Worm (Caenorhabditis elegans) whole organism, L1 larva: Measurements from ENCODE around the gene lrch-1.

Experiments used
- C04F5.9 ChIP-seq: sonication (generic microtip); optimal IDR thresholded peaks from 2 replicates; lab custom pipeline; 2016; ENCODE audit warnings: missing genetic modification characterization, missing compliant biosample characterization
- C34B4.2 ChIP-seq: sonication (generic microtip); optimal IDR thresholded peaks from 2 replicates; lab custom pipeline; 2017; ENCODE audit warnings: mild to moderate bottlenecking, missing genetic modification characterization, missing compliant biosample characterization
- Y116A8C.19 ChIP-seq: sonication (generic microtip); optimal IDR thresholded peaks from 2 replicates; lab custom pipeline; 2016; ENCODE audit warnings: missing compliant biosample characterization, missing genetic modification characterization, borderline replicate concordance
- aha-1 ChIP-seq: fragments of 150-350 bp; optimal IDR thresholded peaks from 2 replicates; lab custom pipeline; 2014; ENCODE audit warnings: missing biosample characterization, missing genetic modification characterization
- alr-1 ChIP-seq: fragments of 200-800 bp; sonication (Bioruptor generic); optimal IDR thresholded peaks from 2 replicates; lab custom pipeline; 2018; ENCODE audit warnings: borderline replicate concordance, mild to moderate bottlenecking, missing genetic modification characterization, missing compliant biosample characterization
- aly-2 ChIP-seq: fragments of 150-350 bp; optimal IDR thresholded peaks from 2 replicates; lab custom pipeline; 2014; ENCODE audit warnings: missing biosample characterization, missing genetic modification characterization
- blmp-1 ChIP-seq: fragments of 150-350 bp; optimal IDR thresholded peaks from 2 replicates; lab custom pipeline; 2014; ENCODE audit warnings: missing biosample characterization, missing genetic modification characterization
- ceh-63 ChIP-seq: fragments of 200-800 bp; sonication (Bioruptor generic); optimal IDR thresholded peaks from 2 replicates; lab custom pipeline; 2018; ENCODE audit warnings: mild to moderate bottlenecking, missing genetic modification characterization, missing compliant biosample characterization
- ceh-82 ChIP-seq, 3 experiments: fragments of 150-350 bp in 1 of 3; sonication (generic microtip) in 2 of 3; optimal IDR thresholded peaks; 2 replicates each; lab custom pipeline; 2014 to 2017; ENCODE audit warnings: missing biosample characterization in 3 of 3, missing genetic modification characterization in 3 of 3
- ceh-88 ChIP-seq: fragments of 200-800 bp; sonication (Bioruptor generic); IDR thresholded peaks from 2 replicates; pipeline ENCODE4 v1.3.6; 2022; ENCODE audit warnings: missing genetic modification characterization, missing compliant biosample characterization
- dsc-1 ChIP-seq: sonication (generic microtip); optimal IDR thresholded peaks from 2 replicates; lab custom pipeline; 2016; ENCODE audit warnings: mild to moderate bottlenecking, missing genetic modification characterization, missing compliant biosample characterization
- efl-3 ChIP-seq: fragments of 200-800 bp; sonication (Bioruptor generic); optimal IDR thresholded peaks from 2 replicates; lab custom pipeline; 2018; ENCODE audit warnings: mild to moderate bottlenecking, missing genetic modification characterization, missing compliant biosample characterization
- egl-13 ChIP-seq: sonication (generic microtip); optimal IDR thresholded peaks from 2 replicates; lab custom pipeline; 2016; ENCODE audit warnings: missing genotype, missing genetic modification reagents, missing genetic modification characterization, missing compliant biosample characterization
- egl-27 ChIP-seq, 2 experiments: fragments of 150-350 bp in 1 of 2; sonication (generic microtip); optimal IDR thresholded peaks; 3 replicates each; lab custom pipeline; 2017 to 2018; ENCODE audit warnings: missing biosample characterization in 2 of 2, missing genetic modification characterization in 2 of 2, missing genetic modification reagents in 2 of 2
- elt-2 ChIP-seq: sonication (generic microtip); optimal IDR thresholded peaks from 2 replicates; lab custom pipeline; 2016; ENCODE audit warnings: missing genetic modification characterization, mild to moderate bottlenecking, inconsistent platforms, missing compliant biosample characterization, missing genetic modification reagents
- fkh-4 ChIP-seq: sonication (generic microtip); optimal IDR thresholded peaks from 2 replicates; lab custom pipeline; 2016; ENCODE audit warnings: missing compliant biosample characterization, missing genetic modification characterization, borderline replicate concordance
- fkh-8 ChIP-seq: sonication (generic microtip); optimal IDR thresholded peaks from 2 replicates; lab custom pipeline; 2016; ENCODE audit warnings: mild to moderate bottlenecking, missing genetic modification characterization, missing compliant biosample characterization
- fos-1 ChIP-seq: fragments of 150-350 bp; optimal IDR thresholded peaks from 2 replicates; lab custom pipeline; 2014; ENCODE audit warnings: missing biosample characterization, missing genetic modification characterization
- grh-1 ChIP-seq: fragments of 200-800 bp; sonication (Bioruptor generic); IDR thresholded peaks from 2 replicates; pipeline ENCODE4 v1.3.6; 2022; ENCODE audit warnings: missing genetic modification reagents, missing genetic modification characterization, missing compliant biosample characterization
- hlh-4 ChIP-seq: sonication (generic microtip); optimal IDR thresholded peaks from 2 replicates; lab custom pipeline; 2016; ENCODE audit warnings: mild to moderate bottlenecking, missing genetic modification characterization, missing compliant biosample characterization
- hpl-2 ChIP-seq: fragments of 150-350 bp; optimal IDR thresholded peaks from 2 replicates; lab custom pipeline; 2014; ENCODE audit warnings: missing biosample characterization, missing genetic modification reagents, missing genetic modification characterization
- irx-1 ChIP-seq: sonication (generic microtip); optimal IDR thresholded peaks from 2 replicates; lab custom pipeline; 2016; ENCODE audit warnings: missing genetic modification characterization, missing compliant biosample characterization
- isw-1 ChIP-seq: fragments of 200-800 bp; sonication (Bioruptor generic); IDR thresholded peaks from 2 replicates; pipeline ENCODE4 v1.3.6; 2022; ENCODE audit warnings: missing genetic modification characterization, missing compliant biosample characterization
- jun-1 ChIP-seq: fragments of 150-350 bp; optimal IDR thresholded peaks from 2 replicates; lab custom pipeline; 2014; ENCODE audit warnings: missing biosample characterization, missing genetic modification reagents, missing genetic modification characterization
- lin-13 ChIP-seq: fragments of 150-350 bp; optimal IDR thresholded peaks from 2 replicates; lab custom pipeline; 2014; ENCODE audit warnings: missing biosample characterization, missing genetic modification reagents, missing genetic modification characterization
- lin-14 ChIP-seq: fragments of 200-800 bp; sonication (Bioruptor generic); optimal IDR thresholded peaks from 2 replicates; lab custom pipeline; 2018; ENCODE audit warnings: mild to moderate bottlenecking, missing genetic modification characterization, moderate library complexity, missing compliant biosample characterization
- lin-15B ChIP-seq: fragments of 150-350 bp; sonication (generic microtip); optimal IDR thresholded peaks from 3 replicates; lab custom pipeline; 2014; ENCODE audit warnings: missing biosample characterization, missing genetic modification characterization
- lir-3 ChIP-seq: sonication (generic microtip); optimal IDR thresholded peaks from 2 replicates; lab custom pipeline; 2016; ENCODE audit warnings: mild to moderate bottlenecking, missing genetic modification characterization, moderate library complexity, missing compliant biosample characterization; ENCODE audit not compliant: poor library complexity
- mab-9 ChIP-seq: fragments of 200-800 bp; sonication (Bioruptor generic); IDR thresholded peaks from 2 replicates; pipeline ENCODE4 v1.3.6; 2022; ENCODE audit warnings: missing genetic modification reagents, missing genetic modification characterization, missing compliant biosample characterization
- mdl-1 ChIP-seq, 2 experiments: fragments of 150-350 bp; optimal IDR thresholded peaks; 2 replicates each; lab custom pipeline; 2014 to 2017; ENCODE audit warnings: missing biosample characterization in 2 of 2, missing genetic modification characterization in 2 of 2, inconsistent platforms in 1 of 2
- mef-2 ChIP-seq: fragments of 150-350 bp; optimal IDR thresholded peaks from 2 replicates; lab custom pipeline; 2014; ENCODE audit warnings: missing biosample characterization, missing genetic modification characterization
- nhr-11 ChIP-seq: fragments of 150-350 bp; optimal IDR thresholded peaks from 2 replicates; lab custom pipeline; 2014; ENCODE audit warnings: missing biosample characterization, missing genetic modification characterization
- nhr-19 ChIP-seq: fragments of 200-800 bp; sonication (Bioruptor generic); conservative IDR thresholded peaks from 2 replicates; pipeline ENCODE4 v1.3.6; 2022; ENCODE audit warnings: missing genetic modification characterization, missing compliant biosample characterization
- nhr-20 ChIP-seq: sonication (generic microtip); optimal IDR thresholded peaks from 2 replicates; lab custom pipeline; 2016; ENCODE audit warnings: mild to moderate bottlenecking, missing genetic modification characterization, missing compliant biosample characterization
- nhr-237 ChIP-seq: fragments of 150-350 bp; optimal IDR thresholded peaks from 2 replicates; lab custom pipeline; 2014; ENCODE audit warnings: missing biosample characterization, missing genetic modification characterization
- nhr-76 ChIP-seq: sonication (generic microtip); optimal IDR thresholded peaks from 2 replicates; lab custom pipeline; 2017; ENCODE audit warnings: missing biosample characterization, missing genetic modification characterization
- nhr-77 ChIP-seq: fragments of 150-350 bp; optimal IDR thresholded peaks from 2 replicates; lab custom pipeline; 2014; ENCODE audit warnings: missing biosample characterization, missing genetic modification characterization
- pag-3 ChIP-seq: sonication (generic microtip); optimal IDR thresholded peaks from 2 replicates; lab custom pipeline; 2017; ENCODE audit warnings: missing genetic modification characterization, mild to moderate bottlenecking, missing compliant biosample characterization, antibody characterized with exemption, borderline replicate concordance; ENCODE audit not compliant: insufficient read depth
- pax-3 ChIP-seq: fragments of 200-800 bp; sonication (Bioruptor generic); optimal IDR thresholded peaks from 2 replicates; lab custom pipeline; 2018; ENCODE audit warnings: mild to moderate bottlenecking, missing genetic modification characterization, moderate library complexity, missing compliant biosample characterization
- pqm-1 ChIP-seq: sonication (generic microtip); optimal IDR thresholded peaks from 3 replicates; lab custom pipeline; 2017; ENCODE audit warnings: missing biosample characterization, missing genetic modification characterization
- rnt-1 ChIP-seq: sonication (generic microtip); optimal IDR thresholded peaks from 2 replicates; lab custom pipeline; 2016; ENCODE audit warnings: mild to moderate bottlenecking, missing genetic modification characterization, moderate library complexity, missing compliant biosample characterization
- skn-1 ChIP-seq: fragments of 150-350 bp; optimal IDR thresholded peaks from 2 replicates; lab custom pipeline; 2014; ENCODE audit warnings: missing biosample characterization, missing genetic modification characterization
- snpc-4 ChIP-seq: fragments of 150-350 bp; optimal IDR thresholded peaks from 2 replicates; lab custom pipeline; 2014; ENCODE audit warnings: missing biosample characterization, missing genetic modification characterization
- snu-23 ChIP-seq: sonication (generic microtip); optimal IDR thresholded peaks from 2 replicates; lab custom pipeline; 2016; ENCODE audit warnings: missing genetic modification characterization, missing compliant biosample characterization
- sup-37 ChIP-seq: fragments of 200-800 bp; sonication (Bioruptor generic); optimal IDR thresholded peaks from 2 replicates; lab custom pipeline; 2018; ENCODE audit warnings: mild to moderate bottlenecking, missing genetic modification characterization, missing compliant biosample characterization
- swsn-7 ChIP-seq: sonication (generic microtip); optimal IDR thresholded peaks from 2 replicates; lab custom pipeline; 2016; ENCODE audit warnings: missing genetic modification characterization, missing compliant biosample characterization
- tbx-2 ChIP-seq: sonication (generic microtip); optimal IDR thresholded peaks from 2 replicates; lab custom pipeline; 2016; ENCODE audit warnings: missing genetic modification characterization, missing compliant biosample characterization
- tlp-1 ChIP-seq: fragments of 150-350 bp; optimal IDR thresholded peaks from 2 replicates; lab custom pipeline; 2014; ENCODE audit warnings: missing biosample characterization, missing genetic modification characterization
- unc-30 ChIP-seq: sonication (generic microtip); optimal IDR thresholded peaks from 2 replicates; lab custom pipeline; 2017; ENCODE audit warnings: missing biosample characterization, missing genetic modification characterization
- unc-62 ChIP-seq: fragments of 150-350 bp; optimal IDR thresholded peaks from 2 replicates; lab custom pipeline; 2014; ENCODE audit warnings: missing biosample characterization, missing genetic modification reagents, missing genetic modification characterization
- unc-98 ChIP-seq: fragments of 200-800 bp; sonication (Bioruptor generic); IDR thresholded peaks from 2 replicates; pipeline ENCODE4 v1.3.6; 2022; ENCODE audit warnings: missing genetic modification characterization, missing compliant biosample characterization
- ztf-11 ChIP-seq, 2 experiments: sonication (generic microtip); optimal IDR thresholded peaks; 2 replicates each; lab custom pipeline; 2016 to 2017; ENCODE audit warnings: missing genetic modification characterization in 2 of 2, missing biosample characterization in 1 of 2, missing compliant biosample characterization in 1 of 2
- ztf-4 ChIP-seq: fragments of 150-350 bp; optimal IDR thresholded peaks from 2 replicates; lab custom pipeline; 2014; ENCODE audit warnings: missing biosample characterization, missing genetic modification characterization

Gene lrch-1

DNA sequence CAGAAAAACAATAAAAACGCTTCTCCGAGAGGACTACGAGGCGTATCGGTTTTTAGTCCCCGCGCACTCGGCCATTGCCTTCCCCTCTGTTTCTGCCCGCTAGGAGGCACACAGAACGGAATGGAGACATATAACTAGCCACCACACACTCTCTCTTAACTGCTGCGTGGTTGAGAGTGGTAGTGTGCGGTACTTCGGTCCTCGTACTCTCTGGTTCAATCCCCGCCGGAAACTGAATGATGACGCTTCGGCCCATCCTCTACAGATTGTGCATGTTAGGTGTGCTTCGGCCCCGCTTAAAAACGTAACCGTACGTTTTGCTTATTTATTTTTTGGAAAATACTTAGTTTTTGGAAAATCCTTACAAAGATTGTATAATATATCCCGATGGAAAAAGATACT is 8.8 kb downstream of the lrch-1 start, which contains the start of gene T13C5.6 (continued):
- TF ChIP-seq skn-1 (tag; lab: Kevin White, UChicago): peak; percentile 86
- TF ChIP-seq grh-1 (GFP tag; lab: Robert Waterston, UW): peak; percentile 59
- peak; percentile 97 for TF ChIP-seq rnt-1 (tag; lab: Kevin White, UChicago)
- TF ChIP-seq unc-30 (tag; lab: Kevin White, UChicago): no peak
- TF ChIP-seq swsn-7 (tag; lab: Kevin White, UChicago): peak; percentile 88
- peak; percentile 79 for TF ChIP-seq elt-2
- TF ChIP-seq pax-3: peak; percentile 83
- TF ChIP-seq nhr-11 (tag; lab: Kevin White, UChicago): no peak
- peak; percentile 84 for TF ChIP-seq nhr-77 (tag; lab: Kevin White, UChicago)
- TF ChIP-seq fos-1: peak; percentile 67
- TF ChIP-seq ztf-11 (tag; optimal IDR thresholded peaks at IDR 0.05; lab: Kevin White, UChicago): peak in 1 of 2 experiments; percentile 86
- TF ChIP-seq pqm-1 (tag; lab: Kevin White, UChicago): no peak
- peak; percentile 57 for TF ChIP-seq snpc-4 (tag; lab: Kevin White, UChicago)
- TF ChIP-seq ceh-63 (GFP tag; lab: Kevin White, UChicago): no peak
- TF ChIP-seq hpl-2 (GFP tag; lab: Kevin White, UChicago): peak; percentile 89
- TF ChIP-seq egl-13 (tag; lab: Kevin White, UChicago): peak; percentile 92
- TF ChIP-seq lin-14 (GFP tag; lab: Kevin White, UChicago): peak; percentile 92
- peak; percentile 60 for TF ChIP-seq sup-37 (GFP tag; lab: Kevin White, UChicago)
- no peak for TF ChIP-seq hlh-4 (tag; lab: Kevin White, UChicago)
- TF ChIP-seq pag-3 (tag; lab: Kevin White, UChicago): no peak
- peak; percentile 64 for TF ChIP-seq ceh-88
- TF ChIP-seq lin-13: peak; percentile 70
- peak; percentile 92 for TF ChIP-seq dsc-1
- peak; percentile 66 for TF ChIP-seq jun-1 (tag; lab: Kevin White, UChicago)
- TF ChIP-seq nhr-19 (GFP tag; lab: Robert Waterston, UW): peak; percentile 88
- TF ChIP-seq fkh-4: peak; percentile 77
- peak; percentile 81 for TF ChIP-seq ztf-4
- no peak for TF ChIP-seq C34B4.2 (tag; lab: Kevin White, UChicago)
- peak; percentile 85 for TF ChIP-seq mab-9 (GFP tag; lab: Robert Waterston, UW)
- peak; percentile 63 for TF ChIP-seq C04F5.9 (tag; lab: Kevin White, UChicago)
- peak in 1 of 2 experiments; percentile 87 for TF ChIP-seq mdl-1 (tag; optimal IDR thresholded peaks at IDR 0.05; lab: Kevin White, UChicago)
- TF ChIP-seq tlp-1: no peak
- peak; percentile 52 to 85 (median 81) for TF ChIP-seq ceh-82 (tag; optimal IDR thresholded peaks at IDR 0.05; lab: Kevin White, UChicago)
- TF ChIP-seq mef-2 (tag; lab: Kevin White, UChicago): peak; percentile 22
- TF ChIP-seq efl-3 (GFP tag; lab: Kevin White, UChicago): no peak
- peak; percentile 96 for TF ChIP-seq lir-3 (tag; lab: Kevin White, UChicago)
- peak; percentile 93 for TF ChIP-seq nhr-20 (tag; lab: Kevin White, UChicago)
- peak; percentile 62 for TF ChIP-seq blmp-1 (tag; lab: Kevin White, UChicago)
- peak; percentile 17 for TF ChIP-seq lin-15B (tag; lab: Kevin White, UChicago)
- TF ChIP-seq tbx-2 (tag; lab: Kevin White, UChicago): peak; percentile 91
- peak; percentile 67 for TF ChIP-seq nhr-76
- no peak for TF ChIP-seq egl-27 (tag; optimal IDR thresholded peaks at IDR 0.05; lab: Kevin White, UChicago)
- peak; percentile 88 for TF ChIP-seq irx-1 (tag; lab: Kevin White, UChicago)
- TF ChIP-seq alr-1: no peak
- peak; percentile 4 for TF ChIP-seq aha-1 (tag; lab: Kevin White, UChicago)
- TF ChIP-seq unc-98 (GFP tag; lab: Robert Waterston, UW): 0 out of 2 replicates have a peak, but pooled peaks have one; percentile 20
- peak; percentile 95 for TF ChIP-seq snu-23 (GFP tag; lab: Kevin White, UChicago)
- TF ChIP-seq Y116A8C.19 (tag; lab: Kevin White, UChicago): peak; percentile 4
- TF ChIP-seq fkh-8 (tag; lab: Kevin White, UChicago): peak; percentile 88
- no peak for TF ChIP-seq nhr-237 (tag; lab: Kevin White, UChicago)
- TF ChIP-seq isw-1 (GFP tag; lab: Robert Waterston, UW): peak; percentile 70
- peak; percentile 42 for TF ChIP-seq aly-2 (tag; lab: Kevin White, UChicago)
- TF ChIP-seq unc-62 (GFP tag; lab: Kevin White, UChicago): no peak
